Worm (Caenorhabditis elegans) whole organism, dauer: Measurements from ENCODE around the gene ceh-23.

Source experiments
- unc-62 ChIP-seq: sonication (generic microtip); optimal IDR thresholded peaks from 2 replicates; lab custom pipeline; 2017; ENCODE audit warnings: missing biosample characterization, missing genetic modification reagents, missing genetic modification characterization

ceh-23 gene

ce11 chrIII:7838907-7839642 lies at the start of gene ceh-23:
TSS of gene ceh-23 (plus strand) at chrIII:7839592.
- no peak for TF ChIP-seq unc-62

ce11 chrIII:7790522-7790921 lies 48.9 kb upstream of the ceh-23 start:
- no peak for TF ChIP-seq unc-62

- no peak for TF ChIP-seq unc-62
These were observed 47.2 kb upstream of the ceh-23 start for ce11 chrIII:7792209-7792608.

ce11 chrIII:7792970-7793369 lies 46.4 kb upstream of the ceh-23 start:
- TF ChIP-seq unc-62 = no peak

ce11 chrIII:7795311-7795710 lies 44.1 kb upstream of the ceh-23 start, which contains the start of gene cyk-7:
TSS of gene cyk-7 (minus strand) at chrIII:7795409.
- no peak for TF ChIP-seq unc-62

ce11 chrIII:7805253-7805652 lies 34.1 kb upstream of the ceh-23 start:
- no peak for TF ChIP-seq unc-62

ce11 chrIII:7806947-7807346 lies 32.4 kb upstream of the ceh-23 start:
- no peak for TF ChIP-seq unc-62

ce11 chrIII:7809033-7809432 lies 30.4 kb upstream of the ceh-23 start:
- TF ChIP-seq unc-62 = no peak

ce11 chrIII:7812208-7812880 lies 27.0 kb upstream of the ceh-23 start:
- TF ChIP-seq unc-62 = no peak

ce11 chrIII:7814159-7815055 lies 25.0 kb upstream of the ceh-23 start, which contains the start of gene egl-5:
TSS of gene egl-5 (plus strand) at chrIII:7814374.
- TF ChIP-seq unc-62 = no peak

- TF ChIP-seq unc-62 = no peak
These were observed 24.4 kb upstream of the ceh-23 start for ce11 chrIII:7815056-7815366.

ce11 chrIII:7815571-7816348 lies 23.6 kb upstream of the ceh-23 start:
- TF ChIP-seq unc-62 = no peak

- TF ChIP-seq unc-62 = no peak
These were observed 22.9 kb upstream of the ceh-23 start for ce11 chrIII:7816463-7816862.

ce11 chrIII:7818965-7819364 lies 20.4 kb upstream of the ceh-23 start:
- no peak for TF ChIP-seq unc-62

ce11 chrIII:7819866-7820265 lies 19.5 kb upstream of the ceh-23 start:
- no peak for TF ChIP-seq unc-62

ce11 chrIII:7823285-7823684 lies 16.1 kb upstream of the ceh-23 start:
- no peak for TF ChIP-seq unc-62

ce11 chrIII:7824041-7824440 lies 15.4 kb upstream of the ceh-23 start:
- no peak for TF ChIP-seq unc-62
